Worm (Caenorhabditis elegans) whole organism, late embryonic: Measurements from ENCODE around the gene T24A6.7.

ENCODE experiments used
- C08G9.2 ChIP-seq: sonication (generic microtip); optimal IDR thresholded peaks from 2 replicates; lab custom pipeline; 2016; ENCODE audit warnings: mild to moderate bottlenecking, missing genetic modification characterization, moderate library complexity, missing compliant biosample characterization
- C38D4.7 ChIP-seq: fragments of 200-800 bp; sonication (Bioruptor generic); optimal IDR thresholded peaks from 2 replicates; lab custom pipeline; 2018; ENCODE audit warnings: mild to moderate bottlenecking, missing genetic modification characterization, moderate library complexity, missing compliant biosample characterization
- F13H6.1 ChIP-seq: sonication (generic microtip); optimal IDR thresholded peaks from 2 replicates; lab custom pipeline; 2016; ENCODE audit warnings: missing genetic modification characterization, missing compliant biosample characterization
- K02D7.2 ChIP-seq: sonication (generic microtip); optimal IDR thresholded peaks from 2 replicates; lab custom pipeline; 2017; ENCODE audit warnings: mild to moderate bottlenecking, missing genetic modification characterization, missing compliant biosample characterization
- T23F11.4 ChIP-seq: fragments of 200-800 bp; sonication (Bioruptor generic); optimal IDR thresholded peaks from 2 replicates; lab custom pipeline; 2018; ENCODE audit warnings: mild to moderate bottlenecking, missing genetic modification characterization, missing compliant biosample characterization
- ama-1 ChIP-seq: fragments of 150-350 bp; optimal IDR thresholded peaks from 2 replicates; lab custom pipeline; 2014
- ceh-18 ChIP-seq: sonication (generic microtip); optimal IDR thresholded peaks from 2 replicates; lab custom pipeline; 2016; ENCODE audit warnings: missing genetic modification characterization, missing compliant biosample characterization
- ceh-19 ChIP-seq: fragments of 200-800 bp; sonication (Bioruptor generic); optimal IDR thresholded peaks from 2 replicates; lab custom pipeline; 2018; ENCODE audit warnings: mild to moderate bottlenecking, missing genetic modification characterization, missing compliant biosample characterization
- ceh-22 ChIP-seq: sonication (generic microtip); optimal IDR thresholded peaks from 2 replicates; lab custom pipeline; 2017; ENCODE audit warnings: missing biosample characterization, missing genetic modification characterization
- ceh-34 ChIP-seq: sonication (generic microtip); optimal IDR thresholded peaks from 2 replicates; lab custom pipeline; 2016; ENCODE audit warnings: mild to moderate bottlenecking, missing genetic modification characterization, missing compliant biosample characterization
- ceh-45 ChIP-seq: fragments of 200-800 bp; sonication (Bioruptor generic); IDR thresholded peaks from 2 replicates; pipeline ENCODE4 v1.3.6; 2022; ENCODE audit warnings: missing genetic modification reagents, missing genetic modification characterization, missing compliant biosample characterization
- ceh-6 ChIP-seq: fragments of 200-800 bp; sonication (Bioruptor generic); optimal IDR thresholded peaks from 2 replicates; lab custom pipeline; 2018; ENCODE audit warnings: mild to moderate bottlenecking, missing genetic modification characterization, missing compliant biosample characterization
- ceh-9 ChIP-seq: sonication (generic microtip); optimal IDR thresholded peaks from 2 replicates; lab custom pipeline; 2016; ENCODE audit warnings: mild to moderate bottlenecking, missing genetic modification characterization, inconsistent platforms, missing compliant biosample characterization
- dve-1 ChIP-seq: sonication (generic microtip); optimal IDR thresholded peaks from 2 replicates; lab custom pipeline; 2017; ENCODE audit warnings: antibody characterized with exemption, mild to moderate bottlenecking, missing genetic modification characterization, missing compliant biosample characterization
- elt-4 ChIP-seq: sonication (generic microtip); optimal IDR thresholded peaks from 2 replicates; lab custom pipeline; 2016; ENCODE audit warnings: missing genetic modification characterization, missing compliant biosample characterization
- eyg-1 ChIP-seq: sonication (generic microtip); optimal IDR thresholded peaks from 2 replicates; lab custom pipeline; 2016; ENCODE audit warnings: missing genotype, missing genetic modification characterization, missing compliant biosample characterization
- gmeb-2 ChIP-seq: sonication (generic microtip); optimal IDR thresholded peaks from 2 replicates; lab custom pipeline; 2016; ENCODE audit warnings: missing genetic modification characterization, inconsistent platforms, missing compliant biosample characterization
- hlh-13 ChIP-seq: fragments of 200-800 bp; sonication (Bioruptor generic); optimal IDR thresholded peaks from 2 replicates; lab custom pipeline; 2018; ENCODE audit warnings: mild to moderate bottlenecking, missing genetic modification characterization, missing compliant biosample characterization
- hlh-15 ChIP-seq: sonication (generic microtip); optimal IDR thresholded peaks from 2 replicates; lab custom pipeline; 2016; ENCODE audit warnings: missing genetic modification characterization, missing compliant biosample characterization
- hlh-6 ChIP-seq: sonication (generic microtip); optimal IDR thresholded peaks from 2 replicates; lab custom pipeline; 2016; ENCODE audit warnings: missing genotype, missing genetic modification characterization, missing compliant biosample characterization
- lim-6 ChIP-seq: sonication (generic microtip); optimal IDR thresholded peaks from 2 replicates; lab custom pipeline; 2016; ENCODE audit warnings: missing genetic modification characterization, missing compliant biosample characterization
- mec-3 ChIP-seq: sonication (generic microtip); optimal IDR thresholded peaks from 2 replicates; lab custom pipeline; 2016; ENCODE audit warnings: borderline replicate concordance, missing genetic modification characterization, missing compliant biosample characterization
- odd-2 ChIP-seq: sonication (generic microtip); optimal IDR thresholded peaks from 2 replicates; lab custom pipeline; 2017; ENCODE audit warnings: antibody characterized with exemption, mild to moderate bottlenecking, missing genetic modification characterization, missing compliant biosample characterization
- pqm-1 ChIP-seq: sonication (generic microtip); optimal IDR thresholded peaks from 2 replicates; lab custom pipeline; 2016; ENCODE audit warnings: missing genetic modification characterization, missing compliant biosample characterization
- pros-1 ChIP-seq: fragments of 150-350 bp; optimal IDR thresholded peaks from 2 replicates; lab custom pipeline; 2014; ENCODE audit warnings: missing biosample characterization, missing genetic modification reagents, missing genetic modification characterization
- sdc-2 ChIP-seq: sonication (generic microtip); optimal IDR thresholded peaks from 2 replicates; lab custom pipeline; 2016; ENCODE audit warnings: missing genotype, missing genetic modification characterization, missing compliant biosample characterization
- sox-2 ChIP-seq: fragments of 200-800 bp; sonication (Bioruptor generic); IDR thresholded peaks from 2 replicates; pipeline ENCODE4 v1.3.6; 2022; ENCODE audit warnings: missing genetic modification reagents, missing genetic modification characterization, missing compliant biosample characterization
- tbx-7 ChIP-seq: sonication (generic microtip); optimal IDR thresholded peaks from 2 replicates; lab custom pipeline; 2016; ENCODE audit warnings: missing genotype, missing genetic modification characterization, missing compliant biosample characterization
- ttx-3 ChIP-seq: sonication (generic microtip); optimal IDR thresholded peaks from 2 replicates; lab custom pipeline; 2016; ENCODE audit warnings: missing genetic modification reagents, missing genetic modification characterization, missing compliant biosample characterization
- unc-3 ChIP-seq, 2 experiments: fragments of 200-800 bp in 1 of 2; sonication (Bioruptor generic) in 1 of 2; sonication (generic microtip) in 1 of 2; conservative IDR thresholded peaks in 1 of 2; optimal IDR thresholded peaks in 1 of 2; 2 replicates each; pipeline versions ENCODE4 v1.3.6 to Lab custom; 2016 to 2022; ENCODE audit warnings: missing compliant biosample characterization in 2 of 2, missing genetic modification characterization in 2 of 2, missing genetic modification reagents in 1 of 2
- unc-42 ChIP-seq: sonication (generic microtip); optimal IDR thresholded peaks from 2 replicates; lab custom pipeline; 2016; ENCODE audit warnings: missing genotype, missing genetic modification characterization, missing compliant biosample characterization
- zip-5 ChIP-seq: sonication (generic microtip); optimal IDR thresholded peaks from 2 replicates; lab custom pipeline; 2016; ENCODE audit warnings: missing genetic modification characterization, missing compliant biosample characterization
- ztf-16 ChIP-seq: sonication (generic microtip); optimal IDR thresholded peaks from 2 replicates; lab custom pipeline; 2017; ENCODE audit warnings: missing genetic modification characterization, missing compliant biosample characterization

T24A6.7 gene

DNA sequence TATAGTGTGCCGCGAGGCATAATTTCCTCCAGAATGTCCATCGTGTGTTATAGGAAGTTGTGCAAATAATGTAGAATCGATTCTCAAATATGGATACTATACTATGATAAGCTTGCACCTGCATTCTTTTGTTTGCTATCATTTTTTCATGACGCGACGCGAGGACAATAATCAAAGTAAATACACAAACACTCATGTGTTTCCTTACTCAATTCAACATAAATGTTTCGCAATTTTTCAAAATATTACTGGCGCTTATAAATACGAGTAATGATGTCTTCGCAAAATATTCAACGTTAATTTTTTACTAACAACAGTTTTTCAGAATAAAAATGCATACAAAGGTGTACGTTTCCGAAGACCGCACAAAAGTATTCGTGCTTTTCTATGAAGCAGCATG is 1.8 kb upstream of the T24A6.7 start, which contains the start of gene irg-1:
irg-1 (plus strand) TSS at position 326 of the 400 bp plus-strand sequence.
- no peak for TF ChIP-seq elt-4 (tag; lab: Kevin White, UChicago)
- TF ChIP-seq C08G9.2 (tag; lab: Kevin White, UChicago) = no peak

DNA sequence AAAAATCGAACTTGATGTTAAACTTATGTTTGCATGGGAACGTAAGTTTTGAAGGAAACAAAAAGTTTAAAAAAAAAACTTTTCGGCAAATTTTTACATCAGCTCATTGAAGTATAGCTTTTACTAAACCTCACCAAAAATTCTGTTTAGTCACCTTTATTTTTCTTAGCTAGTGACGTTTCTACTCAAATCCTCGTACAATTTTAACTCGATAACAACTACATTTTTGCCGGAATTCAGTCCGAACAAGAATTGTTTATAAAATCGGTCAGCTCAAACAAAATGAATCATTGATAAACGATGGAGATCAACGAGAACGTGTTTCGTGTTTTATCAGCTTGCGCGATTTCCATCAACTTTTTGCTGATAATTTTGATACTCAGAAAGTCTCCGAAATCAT is 1.8 kb downstream of the T24A6.7 start, which contains the start of gene str-260:
str-260 (plus strand) TSS at position 301 of the 400 bp plus-strand sequence.
- TF ChIP-seq sox-2 (GFP tag; lab: Robert Waterston, UW) (no peak), ceh-19 (no peak), hlh-15 (tag; lab: Kevin White, UChicago) (no peak), ceh-18 (tag; lab: Kevin White, UChicago) (no peak), F13H6.1 (tag; lab: Kevin White, UChicago) (no peak), gmeb-2 (no peak), tbx-7 (no peak), hlh-13 (GFP tag; lab: Kevin White, UChicago) (no peak), lim-6 (no peak), ztf-16 (tag; lab: Kevin White, UChicago) (no peak), odd-2 (tag; lab: Kevin White, UChicago) (no peak), unc-42 (tag; lab: Kevin White, UChicago) (no peak)

DNA sequence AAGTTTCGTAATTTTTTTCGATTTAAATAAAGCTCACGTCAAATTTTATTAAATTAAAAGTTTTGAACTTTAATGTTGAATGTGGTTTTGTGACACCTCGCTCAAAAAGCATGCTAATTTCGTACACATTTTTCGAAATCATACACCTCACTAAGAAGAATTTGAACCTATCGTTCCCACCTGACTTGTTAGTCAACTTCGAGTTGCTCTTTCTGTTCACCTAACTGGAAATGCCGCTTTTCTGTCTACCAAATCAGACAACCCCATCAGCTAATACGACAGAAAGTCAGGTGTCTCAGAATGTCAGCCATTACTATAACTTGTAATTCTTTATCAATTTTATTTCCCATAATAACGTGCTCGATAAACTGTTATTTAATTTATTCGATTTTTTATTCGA is 5.3 kb downstream of the T24A6.7 start, which contains the start of gene srbc-66:
srbc-66 (plus strand) TSS at position 301 of the 400 bp plus-strand sequence.
- TF ChIP-seq ceh-6 (GFP tag; lab: Kevin White, UChicago) (no peak), hlh-6 (tag; lab: Kevin White, UChicago) (no peak), ceh-19 (no peak), unc-3 (GFP tag; conservative IDR thresholded peaks at IDR 0.05; lab: Robert Waterston, UW) (no peak), unc-3 (tag; optimal IDR thresholded peaks at IDR 0.05; lab: Kevin White, UChicago) (no peak), ceh-45 (GFP tag; lab: Robert Waterston, UW) (no peak), C38D4.7 (no peak), T23F11.4 (GFP tag; lab: Kevin White, UChicago) (no peak)
- TF ChIP-seq, all 69 proteins: peak for 0

DNA sequence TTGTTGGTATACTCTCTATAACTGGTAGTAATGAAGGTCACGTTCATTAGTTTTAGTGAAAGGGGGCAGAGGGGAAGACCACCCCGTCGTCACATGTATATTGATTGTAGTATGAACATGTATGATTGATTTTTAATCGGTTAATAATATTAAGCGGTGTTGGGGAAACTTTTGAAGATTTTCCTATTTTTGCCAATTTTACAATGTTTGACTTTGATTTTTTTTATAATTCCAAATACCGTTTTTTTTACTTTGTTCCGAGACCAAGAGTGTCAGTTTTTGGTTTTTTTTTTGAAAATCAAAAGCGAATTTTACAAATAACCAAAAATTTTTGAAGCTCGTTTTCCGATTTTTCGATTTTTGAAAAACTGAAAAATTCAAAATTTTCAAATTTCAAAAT is 10.2 kb downstream of the T24A6.7 start, which contains the start of gene nhr-221:
nhr-221 (minus strand) TSS at position 101 of the 400 bp plus-strand sequence.
- TF ChIP-seq ama-1 (no peak), sdc-2 (tag; lab: Kevin White, UChicago) (no peak), ztf-16 (tag; lab: Kevin White, UChicago) (no peak), K02D7.2 (tag; lab: Kevin White, UChicago) (no peak), unc-42 (tag; lab: Kevin White, UChicago) (no peak), ttx-3 (no peak), mec-3 (tag; lab: Kevin White, UChicago) (no peak), ceh-45 (GFP tag; lab: Robert Waterston, UW) (no peak), pqm-1 (tag; lab: Kevin White, UChicago) (no peak), ceh-22 (no peak), ceh-19 (no peak), C08G9.2 (tag; lab: Kevin White, UChicago) (no peak), ceh-34 (tag; lab: Kevin White, UChicago) (no peak), ceh-9 (tag; lab: Kevin White, UChicago) (no peak), odd-2 (tag; lab: Kevin White, UChicago) (no peak), pros-1 (tag; lab: Kevin White, UChicago) (no peak), eyg-1 (no peak), zip-5 (tag; lab: Kevin White, UChicago) (no peak)
- TF ChIP-seq, all 69 proteins: peak for 0

DNA sequence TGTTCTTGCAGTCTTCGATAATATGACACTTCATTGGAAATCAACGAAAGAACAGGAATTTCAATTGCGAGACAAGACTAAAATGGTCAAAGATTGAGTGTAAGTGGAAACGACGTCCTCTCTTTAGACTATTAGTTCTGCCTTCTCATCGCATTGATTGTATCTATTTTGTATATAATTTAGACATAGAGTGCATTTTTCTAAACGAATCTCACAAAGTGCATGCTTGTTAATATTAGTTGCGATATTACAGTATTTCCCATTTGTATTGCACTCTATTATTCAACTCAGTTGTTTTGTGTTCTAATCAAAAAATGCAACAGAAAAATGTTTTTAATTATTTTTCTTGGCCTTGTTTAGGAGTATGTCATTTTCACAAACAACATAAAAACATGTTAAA is 13.2 kb downstream of the T24A6.7 start, which contains the start of gene nhr-93:
nhr-93 (minus strand) TSS at position 101 of the 400 bp plus-strand sequence.
- TF ChIP-seq lim-6 (no peak), ceh-19 (no peak), dve-1 (tag; lab: Kevin White, UChicago) (no peak), mec-3 (tag; lab: Kevin White, UChicago) (no peak)
